Worm (Caenorhabditis elegans) whole organism, early embryonic: ENCODE data around the gene pros-1.

Experiments
- B0310.2 ChIP-seq: sonication (generic microtip); optimal IDR thresholded peaks from 2 replicates; lab custom pipeline; 2016; ENCODE audit warnings: mild to moderate bottlenecking, missing genetic modification characterization, missing compliant biosample characterization
- F13C5.2 ChIP-seq: sonication (generic microtip); optimal IDR thresholded peaks from 2 replicates; lab custom pipeline; 2017; ENCODE audit warnings: mild to moderate bottlenecking, missing genetic modification characterization, inconsistent platforms, missing compliant biosample characterization
- aly-1 ChIP-seq: sonication (generic microtip); optimal IDR thresholded peaks from 2 replicates; lab custom pipeline; 2016; ENCODE audit warnings: missing genetic modification characterization, missing compliant biosample characterization
- ama-1 ChIP-seq: fragments of 150-350 bp; optimal IDR thresholded peaks from 2 replicates; lab custom pipeline; 2014
- ceh-13 ChIP-seq: fragments of 200-800 bp; sonication (Bioruptor generic); optimal IDR thresholded peaks from 2 replicates; lab custom pipeline; 2018; ENCODE audit warnings: mild to moderate bottlenecking, missing genetic modification characterization, missing compliant biosample characterization
- ceh-36 ChIP-seq: sonication (generic microtip); optimal IDR thresholded peaks from 2 replicates; lab custom pipeline; 2016; ENCODE audit warnings: missing genetic modification characterization, inconsistent platforms, missing compliant biosample characterization
- ets-7 ChIP-seq: sonication (generic microtip); optimal IDR thresholded peaks from 2 replicates; lab custom pipeline; 2016; ENCODE audit warnings: missing genotype, missing genetic modification characterization, missing compliant biosample characterization
- flt-1 ChIP-seq: fragments of 200-800 bp; sonication (Bioruptor generic); IDR thresholded peaks from 2 replicates; pipeline ENCODE4 v1.3.6; 2022; ENCODE audit warnings: missing genetic modification characterization, missing compliant biosample characterization
- hmbx-1 ChIP-seq: sonication (generic microtip); optimal IDR thresholded peaks from 2 replicates; lab custom pipeline; 2016; ENCODE audit warnings: mild to moderate bottlenecking, missing genetic modification characterization, missing compliant biosample characterization
- hmg-4 ChIP-seq: fragments of 200-800 bp; sonication (Bioruptor generic); optimal IDR thresholded peaks from 2 replicates; lab custom pipeline; 2018; ENCODE audit warnings: mild to moderate bottlenecking, missing genetic modification characterization, missing compliant biosample characterization
- hnd-1 ChIP-seq: sonication (generic microtip); optimal IDR thresholded peaks from 2 replicates; lab custom pipeline; 2016; ENCODE audit warnings: missing genetic modification characterization, missing compliant biosample characterization
- pes-1 ChIP-seq: fragments of 200-800 bp; sonication (Bioruptor generic); IDR thresholded peaks from 2 replicates; pipeline ENCODE4 v1.3.6; 2022; ENCODE audit warnings: missing genetic modification reagents, missing genetic modification characterization, missing compliant biosample characterization
- scrt-1 ChIP-seq: fragments of 200-800 bp; sonication (Bioruptor generic); IDR thresholded peaks from 2 replicates; pipeline ENCODE4 v1.3.6; 2022; ENCODE audit warnings: missing genetic modification characterization, missing compliant biosample characterization
- sea-1 ChIP-seq: fragments of 200-800 bp; sonication (Bioruptor generic); conservative IDR thresholded peaks from 2 replicates; pipeline ENCODE4 v1.3.6; 2022; ENCODE audit warnings: missing genetic modification characterization, missing compliant biosample characterization
- tbx-11 ChIP-seq: fragments of 200-800 bp; sonication (Bioruptor generic); IDR thresholded peaks from 2 replicates; pipeline ENCODE4 v1.3.6; 2022; ENCODE audit warnings: missing genetic modification characterization, missing compliant biosample characterization
- tbx-37 ChIP-seq: fragments of 200-800 bp; sonication (Bioruptor generic); conservative IDR thresholded peaks from 2 replicates; pipeline ENCODE4 v1.3.6; 2022; ENCODE audit warnings: missing genetic modification reagents, missing genetic modification characterization, missing compliant biosample characterization
- tra-4 ChIP-seq: sonication (generic microtip); optimal IDR thresholded peaks from 2 replicates; lab custom pipeline; 2017; ENCODE audit warnings: missing genetic modification characterization, missing compliant biosample characterization

Gene pros-1

DNA sequence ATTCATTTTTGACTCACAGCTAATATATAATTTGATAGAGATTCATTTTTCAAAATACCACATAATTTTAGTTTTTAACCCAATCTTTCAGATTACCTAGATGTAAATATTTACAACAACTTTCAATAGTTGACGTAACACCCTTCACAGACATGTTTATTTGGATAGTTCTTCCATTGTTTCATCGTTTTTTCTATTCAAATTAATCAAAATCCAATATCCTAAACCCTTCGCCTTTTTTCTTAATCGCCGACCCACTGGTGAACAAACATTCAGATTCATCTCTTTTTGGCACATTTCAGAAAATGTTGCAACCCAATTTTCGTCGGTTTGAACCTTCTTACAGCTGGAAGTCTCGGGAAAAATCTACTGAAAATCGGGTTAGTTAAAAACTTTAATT, 31.9 kb downstream of the pros-1 start, which contains the start of gene K06H7.1:
Gene K06H7.1, plus strand, starts transcription at position 301 of the 400 bp plus-strand sequence.
- TF ChIP-seq hmbx-1 (tag; lab: Kevin White, UChicago) = no peak
- no peak for TF ChIP-seq flt-1 (GFP tag; lab: Robert Waterston, UW)
- no peak for TF ChIP-seq ama-1 (lab: Kevin White, UChicago)
- TF ChIP-seq ceh-36 (tag; lab: Kevin White, UChicago) = no peak
- no peak for TF ChIP-seq tbx-37 (GFP tag; lab: Robert Waterston, UW)
- no peak for TF ChIP-seq scrt-1 (GFP tag; lab: Robert Waterston, UW)
- TF ChIP-seq hmg-4 (GFP tag; lab: Kevin White, UChicago) = no peak
- TF ChIP-seq F13C5.2 = no peak
- no peak for TF ChIP-seq pes-1 (GFP tag; lab: Robert Waterston, UW)
- no peak for TF ChIP-seq ets-7
- TF ChIP-seq aly-1 (tag; lab: Kevin White, UChicago) = no peak
- TF ChIP-seq B0310.2 = no peak
- no peak for TF ChIP-seq tra-4 (tag; lab: Kevin White, UChicago)
- no peak for TF ChIP-seq ceh-13 (GFP tag; lab: Kevin White, UChicago)

DNA sequence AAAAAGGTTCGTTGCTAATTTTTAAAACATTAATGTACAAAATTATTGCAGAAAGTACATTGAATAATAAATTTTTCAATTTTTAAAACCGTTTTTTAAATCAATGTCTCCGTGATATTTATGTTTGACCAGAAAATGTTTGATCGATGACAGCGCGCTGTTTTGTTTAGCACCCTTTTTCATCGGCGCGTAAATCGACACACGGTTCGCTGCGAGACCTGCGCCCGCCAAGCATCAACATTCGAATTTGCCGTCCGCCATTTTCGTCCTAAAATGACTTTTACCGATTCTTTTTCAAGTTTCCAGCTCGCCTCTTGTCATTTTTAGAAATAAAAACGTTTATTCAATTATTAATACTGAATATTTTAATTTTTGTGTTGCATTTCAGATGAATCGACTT, 33.9 kb downstream of the pros-1 start, which contains the start of gene plk-1:
Gene plk-1, plus strand, starts transcription at position 389 of the 400 bp plus-strand sequence.
- TF ChIP-seq F13C5.2 (no peak), ceh-13 (GFP tag; lab: Kevin White, UChicago) (no peak), sea-1 (no peak), hnd-1 (tag; lab: Kevin White, UChicago) (no peak), ceh-36 (tag; lab: Kevin White, UChicago) (no peak)

DNA sequence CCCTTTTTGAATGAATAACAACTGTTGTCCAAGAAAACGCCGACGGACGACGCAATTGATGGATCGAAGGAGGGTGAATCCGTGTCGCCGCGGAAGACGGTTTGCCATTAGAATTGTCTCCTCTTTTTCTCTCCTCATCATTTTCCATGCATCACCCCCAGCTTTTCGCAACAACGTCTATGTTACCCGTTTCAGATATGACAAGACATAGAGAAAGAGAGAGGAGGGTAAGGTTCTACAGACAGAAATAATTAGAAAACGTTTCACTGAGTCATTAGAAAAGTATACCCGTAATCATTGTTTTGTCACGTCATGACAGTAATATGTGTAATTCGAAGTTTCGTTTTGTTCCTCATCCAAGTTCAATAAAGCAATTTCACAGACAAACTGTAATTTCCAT, 38.7 kb downstream of the pros-1 start:
- TF ChIP-seq ets-7 (no peak), scrt-1 (GFP tag; lab: Robert Waterston, UW) (no peak), sea-1 (no peak), hmbx-1 (tag; lab: Kevin White, UChicago) (no peak), F13C5.2 (no peak), hnd-1 (tag; lab: Kevin White, UChicago) (no peak), tbx-11 (no peak), flt-1 (GFP tag; lab: Robert Waterston, UW) (no peak), tbx-37 (GFP tag; lab: Robert Waterston, UW) (no peak), pes-1 (GFP tag; lab: Robert Waterston, UW) (no peak), tra-4 (tag; lab: Kevin White, UChicago) (no peak), ceh-13 (GFP tag; lab: Kevin White, UChicago) (no peak), ama-1 (lab: Kevin White, UChicago) (no peak), hmg-4 (GFP tag; lab: Kevin White, UChicago) (no peak), ceh-36 (tag; lab: Kevin White, UChicago) (no peak), aly-1 (tag; lab: Kevin White, UChicago) (no peak), B0310.2 (no peak)

DNA sequence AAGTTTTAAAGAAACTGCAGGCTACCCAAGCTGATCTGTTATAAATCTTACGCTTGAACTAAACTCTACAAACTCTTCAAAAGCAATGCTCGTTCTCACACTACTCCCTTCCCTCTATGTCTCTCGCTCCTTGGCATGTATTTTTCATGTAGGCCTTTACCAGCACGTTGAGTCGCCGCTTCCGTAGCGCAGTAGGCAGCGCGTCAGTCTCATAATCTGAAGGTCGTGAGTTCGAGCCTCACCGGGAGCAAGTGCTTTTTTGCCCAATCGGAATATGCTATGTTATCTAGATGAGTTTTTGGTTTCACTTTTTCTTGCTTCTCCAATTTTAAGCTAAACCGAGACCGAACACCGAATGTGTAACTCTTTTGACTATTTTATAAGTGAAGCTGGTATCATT, 39.4 kb downstream of the pros-1 start:
- peak; percentile 77 for TF ChIP-seq tbx-11
- TF ChIP-seq hnd-1 (tag; lab: Kevin White, UChicago) = peak; percentile 66
- peak; percentile 88 for TF ChIP-seq sea-1
- TF ChIP-seq flt-1 (GFP tag; lab: Robert Waterston, UW) = peak; percentile 86
- TF ChIP-seq hmbx-1 (tag; lab: Kevin White, UChicago) = peak; percentile 27
- peak; percentile 64 for TF ChIP-seq ceh-13 (GFP tag; lab: Kevin White, UChicago)
- no peak for TF ChIP-seq ama-1 (lab: Kevin White, UChicago)
- TF ChIP-seq scrt-1 (GFP tag; lab: Robert Waterston, UW) = peak; percentile 88
- peak; percentile 50 for TF ChIP-seq ets-7
- TF ChIP-seq B0310.2 = peak; percentile 79
- peak; percentile 91 for TF ChIP-seq pes-1 (GFP tag; lab: Robert Waterston, UW)
- TF ChIP-seq F13C5.2 = peak; percentile 80
- peak; percentile 51 for TF ChIP-seq tra-4 (tag; lab: Kevin White, UChicago)
- peak; percentile 67 for TF ChIP-seq tbx-37 (GFP tag; lab: Robert Waterston, UW)
- TF ChIP-seq ceh-36 (tag; lab: Kevin White, UChicago) = peak; percentile 75
- TF ChIP-seq aly-1 (tag; lab: Kevin White, UChicago) = peak; percentile 88
- peak; percentile 92 for TF ChIP-seq hmg-4 (GFP tag; lab: Kevin White, UChicago)

DNA sequence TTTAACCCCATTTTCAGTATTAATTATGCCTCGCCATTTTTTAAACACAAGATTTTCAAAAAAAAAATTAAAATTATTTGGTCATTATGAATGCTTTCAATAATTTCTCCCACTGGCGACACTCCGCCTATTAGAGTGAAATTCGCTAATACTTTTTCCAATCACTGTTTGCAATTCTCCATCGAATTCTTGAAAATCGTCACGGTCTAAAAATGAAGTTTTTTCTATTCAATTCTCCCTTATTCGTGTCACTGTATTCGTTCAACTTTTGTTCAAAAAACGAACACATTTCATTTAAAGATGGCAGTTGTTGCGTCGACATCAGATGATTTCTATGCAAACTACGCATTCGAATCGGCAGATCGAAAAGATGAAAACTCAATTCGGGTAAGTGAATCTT, 41.4 kb downstream of the pros-1 start, which contains the start of gene C14B9.3:
Gene C14B9.3, plus strand, starts transcription at position 301 of the 400 bp plus-strand sequence.
- TF ChIP-seq flt-1 (GFP tag; lab: Robert Waterston, UW) (no peak), hmg-4 (GFP tag; lab: Kevin White, UChicago) (no peak), F13C5.2 (no peak), tra-4 (tag; lab: Kevin White, UChicago) (no peak), hnd-1 (tag; lab: Kevin White, UChicago) (no peak), ceh-13 (GFP tag; lab: Kevin White, UChicago) (no peak), ets-7 (no peak)

DNA sequence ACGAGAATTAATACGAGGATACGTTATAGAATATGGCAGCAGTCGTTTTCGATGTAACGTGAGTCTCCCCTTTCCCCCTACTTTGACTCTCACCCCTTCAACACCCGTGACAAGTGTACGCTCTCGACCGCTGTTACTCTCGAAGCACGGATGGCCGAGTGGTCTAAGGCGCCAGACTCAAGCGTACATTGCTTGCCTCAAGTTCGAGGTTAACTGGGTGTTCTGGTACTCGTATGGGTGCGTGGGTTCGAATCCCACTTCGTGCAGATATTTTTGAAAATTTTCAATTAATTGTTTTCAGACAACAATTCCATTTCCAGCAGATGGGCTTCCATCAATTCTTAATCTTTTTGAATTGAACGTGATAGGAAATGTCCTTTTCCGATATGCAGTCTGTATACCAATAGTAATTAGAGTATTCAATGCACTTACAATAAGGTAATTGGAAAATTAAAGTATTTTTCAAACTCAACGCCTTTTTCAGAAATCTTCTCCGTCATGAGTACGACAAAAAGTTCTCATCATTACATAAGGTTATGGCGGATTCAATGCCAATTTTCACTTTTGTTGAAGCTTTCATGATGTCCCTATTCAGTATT, 42.5 kb downstream of the pros-1 start:
- TF ChIP-seq tra-4 (tag; lab: Kevin White, UChicago) (peak; percentile 70), F13C5.2 (peak; percentile 90), hmbx-1 (tag; lab: Kevin White, UChicago) (peak; percentile 57), ceh-36 (tag; lab: Kevin White, UChicago) (peak; percentile 89), flt-1 (GFP tag; lab: Robert Waterston, UW) (peak; percentile 93), aly-1 (tag; lab: Kevin White, UChicago) (peak; percentile 90), tbx-11 (peak; percentile 89), B0310.2 (peak; percentile 90), hnd-1 (tag; lab: Kevin White, UChicago) (peak; percentile 68), ama-1 (lab: Kevin White, UChicago) (no peak), ets-7 (peak; percentile 70), pes-1 (GFP tag; lab: Robert Waterston, UW) (peak; percentile 95), hmg-4 (GFP tag; lab: Kevin White, UChicago) (peak; percentile 93), ceh-13 (GFP tag; lab: Kevin White, UChicago) (peak; percentile 87), sea-1 (peak; percentile 91), scrt-1 (GFP tag; lab: Robert Waterston, UW) (peak; percentile 89), tbx-37 (GFP tag; lab: Robert Waterston, UW) (peak; percentile 83)
